Fruit fly (Drosophila melanogaster) Kc167 (cell line): Measurements from ENCODE around the gene Lcp65Af.

Experiments used
- insv ChIP-seq: fragments of >200 bp; optimal IDR thresholded peaks from 3 replicates; lab custom pipeline; 2018; ENCODE audit warnings: missing external identifiers
- psq ChIP-seq: fragments of >200 bp; optimal IDR thresholded peaks from 2 replicates; lab custom pipeline; 2017; ENCODE audit warnings: missing external identifiers

dm6 chr3L:6111458-6111857 lies 25.1 kb downstream of the Lcp65Af start:
- no peak for TF ChIP-seq insv
- TF ChIP-seq psq (lab: Kevin White, UChicago) = no peak
